Worm (Caenorhabditis elegans): ENCODE results near the gene clec-61.

Gene clec-61

ce11 chrII:10486738-10487137 is 3.6 kb downstream of the clec-61 start, which contains the start of gene ZK666.15:
TSS of gene ZK666.15 (plus strand) at chrII:10487038.
- TF ChIP-seq tra-1 (GFP tag; IDR thresholded peaks at IDR 0.05) (no peak), skn-1 (tag; optimal IDR thresholded peaks at IDR 0.05) (no peak), ZK546.5 (tag; optimal IDR thresholded peaks at IDR 0.05) (no peak), tag-97 (GFP tag; IDR thresholded peaks at IDR 0.05) (no peak), Y48G9A.11 (GFP tag; IDR thresholded peaks at IDR 0.05) (no peak), mxl-3 (GFP tag; optimal IDR thresholded peaks at IDR 0.05) (no peak), daf-12 (tag; optimal IDR thresholded peaks at IDR 0.05) (no peak), spr-3 (GFP tag; optimal IDR thresholded peaks at IDR 0.05) (no peak), zip-2 (tag; optimal IDR thresholded peaks at IDR 0.05) (no peak), php-3 (GFP tag; IDR thresholded peaks at IDR 0.05) (no peak), nhr-25 (tag; optimal IDR thresholded peaks at IDR 0.05; ENCODE audit: borderline replicate concordance, insufficient read depth) (no peak)

ce11 chrII:10485640-10486039 is 4.7 kb downstream of the clec-61 start:
- TF ChIP-seq hlh-11 (tag; optimal IDR thresholded peaks at IDR 0.05) (peak; percentile 44), nhr-28 (tag; optimal IDR thresholded peaks at IDR 0.05) (peak; percentile 76), dmd-6 (GFP tag; IDR thresholded peaks at IDR 0.05) (peak; percentile 61), jun-1 (tag; optimal IDR thresholded peaks at IDR 0.05) (no peak), lin-13 (GFP tag; optimal IDR thresholded peaks at IDR 0.05) (no peak), hif-1 (tag; optimal IDR thresholded peaks at IDR 0.05) (no peak), snpc-4 (tag; optimal IDR thresholded peaks at IDR 0.05) (no peak), vab-7 (GFP tag; IDR thresholded peaks at IDR 0.05) (no peak), ceh-20 (GFP tag; IDR thresholded peaks at IDR 0.05) (no peak), R02D3.7 (tag; optimal IDR thresholded peaks at IDR 0.05) (no peak), lin-39 (tag; optimal IDR thresholded peaks at IDR 0.05) (no peak), php-3 (GFP tag; IDR thresholded peaks at IDR 0.05) (peak; percentile 71), aha-1 (tag) (peak; percentile 65), unc-62 (GFP tag; optimal IDR thresholded peaks at IDR 0.05 in 1 of 2) (peak in 1 of 2 experiments; percentile 66), unc-62 (tag; optimal IDR thresholded peaks at IDR 0.05) (no peak), ZK546.5 (tag; optimal IDR thresholded peaks at IDR 0.05) (no peak), pqm-1 (tag; optimal IDR thresholded peaks at IDR 0.05) (peak; percentile 91)

ce11 chrII:10483860-10484259 is 6.5 kb downstream of the clec-61 start:
- TF ChIP-seq zip-2 (tag; optimal IDR thresholded peaks at IDR 0.05): no peak
- peak in 1 of 2 experiments; percentile 91 for TF ChIP-seq unc-62 (GFP tag; optimal IDR thresholded peaks at IDR 0.05 in 1 of 2)
- no peak for TF ChIP-seq unc-62 (tag; optimal IDR thresholded peaks at IDR 0.05)

- TF ChIP-seq nhr-11 (tag; optimal IDR thresholded peaks at IDR 0.05) (no peak), F10B5.3 (tag; optimal IDR thresholded peaks at IDR 0.05) (no peak), daf-12 (tag; optimal IDR thresholded peaks at IDR 0.05) (no peak), madf-5 (GFP tag; IDR thresholded peaks at IDR 0.05) (no peak), dve-1 (tag; optimal IDR thresholded peaks at IDR 0.05; ENCODE audit: insufficient read depth) (peak; percentile 13), aha-1 (tag) (peak; percentile 77), php-3 (GFP tag; IDR thresholded peaks at IDR 0.05) (0 out of 2 replicates have a peak, but pooled peaks have one; percentile 40), ceh-32 (tag; optimal IDR thresholded peaks at IDR 0.05; ENCODE audit: poor library complexity) (no peak), daf-16 (GFP tag; optimal IDR thresholded peaks at IDR 0.05) (no peak), daf-16 (tag; optimal IDR thresholded peaks at IDR 0.05) (peak; percentile 81), aly-2 (tag; optimal IDR thresholded peaks at IDR 0.05) (no peak), snpc-4 (tag; optimal IDR thresholded peaks at IDR 0.05) (no peak), nhr-237 (tag; optimal IDR thresholded peaks at IDR 0.05) (no peak), dmd-6 (GFP tag; IDR thresholded peaks at IDR 0.05) (peak; percentile 50; the same call in 1 of the 2 replicates), daf-8 (GFP tag; IDR thresholded peaks at IDR 0.05) (no peak), hif-1 (tag; optimal IDR thresholded peaks at IDR 0.05) (peak in 1 of 2 experiments; percentile 84), fos-1 (tag; optimal IDR thresholded peaks at IDR 0.05) (no peak), nhr-28 (tag; optimal IDR thresholded peaks at IDR 0.05) (peak; percentile 61), F26F4.8 (GFP tag; conservative IDR thresholded peaks at IDR 0.05) (no peak), hlh-11 (tag; optimal IDR thresholded peaks at IDR 0.05) (peak; percentile 2), ZK546.5 (tag; optimal IDR thresholded peaks at IDR 0.05) (no peak), pqm-1 (tag; optimal IDR thresholded peaks at IDR 0.05) (peak; percentile 84), nhr-42 (GFP tag; IDR thresholded peaks at IDR 0.05) (no peak), unc-62 (GFP tag; optimal IDR thresholded peaks at IDR 0.05 in 1 of 2) (peak in 1 of 2 experiments; percentile 27), unc-62 (tag; optimal IDR thresholded peaks at IDR 0.05) (no peak)
These were observed 7.4 kb downstream of the clec-61 start for ce11 chrII:10482899-10483298.

Data from whole organism, L4 larva.